Worm (Caenorhabditis elegans) whole organism, L4 larva: ENCODE measurements around the gene C23H4.6.

Experiments
- F10B5.3 ChIP-seq: sonication (generic microtip); optimal IDR thresholded peaks from 2 replicates; lab custom pipeline; 2016; ENCODE audit warnings: mild to moderate bottlenecking, missing genetic modification characterization, missing compliant biosample characterization
- F49E8.2 ChIP-seq: sonication (generic microtip); optimal IDR thresholded peaks from 2 replicates; lab custom pipeline; 2016; ENCODE audit warnings: missing compliant biosample characterization, mild to moderate bottlenecking, missing genetic modification characterization, borderline replicate concordance
- T26A8.4 ChIP-seq: fragments of 200-800 bp; sonication (Bioruptor generic); IDR thresholded peaks from 2 replicates; pipeline ENCODE4 v1.3.6; 2022; ENCODE audit warnings: missing genetic modification characterization, missing compliant biosample characterization
- Y48G9A.11 ChIP-seq: fragments of 200-800 bp; sonication (Bioruptor generic); IDR thresholded peaks from 2 replicates; pipeline ENCODE4 v1.3.6; 2022; ENCODE audit warnings: missing genetic modification reagents, missing genetic modification characterization, missing compliant biosample characterization
- ZK337.2 ChIP-seq: fragments of 200-800 bp; sonication (Bioruptor generic); IDR thresholded peaks from 2 replicates; pipeline ENCODE4 v1.3.6; 2022; ENCODE audit warnings: missing genetic modification reagents, missing genetic modification characterization, missing compliant biosample characterization
- ZK546.5 ChIP-seq, 2 experiments: sonication (generic microtip); optimal IDR thresholded peaks; 2 replicates each; lab custom pipeline; 2017; ENCODE audit warnings: missing biosample characterization in 2 of 2, missing genetic modification characterization in 2 of 2
- aha-1 ChIP-seq: fragments of 150-350 bp; peaks from one replicate; lab custom pipeline; 2014; ENCODE audit warnings: missing biosample characterization, missing genetic modification characterization
- attf-4 ChIP-seq: sonication (generic microtip); optimal IDR thresholded peaks from 3 replicates; lab custom pipeline; 2017; ENCODE audit warnings: missing biosample characterization, missing genetic modification characterization
- ceh-20 ChIP-seq: fragments of 200-800 bp; sonication (Bioruptor generic); IDR thresholded peaks from 2 replicates; pipeline ENCODE4 v1.3.6; 2022; ENCODE audit warnings: missing genetic modification reagents, missing genetic modification characterization, missing compliant biosample characterization
- ceh-32 ChIP-seq: sonication (generic microtip); optimal IDR thresholded peaks from 2 replicates; lab custom pipeline; 2016; ENCODE audit warnings: mild to moderate bottlenecking, missing genetic modification characterization, missing compliant biosample characterization; ENCODE audit not compliant: poor library complexity
- ceh-44 ChIP-seq: fragments of 200-800 bp; sonication (Bioruptor generic); IDR thresholded peaks from 2 replicates; pipeline ENCODE4 v1.3.6; 2022; ENCODE audit warnings: missing genetic modification reagents, missing genetic modification characterization, missing compliant biosample characterization
- ceh-82 ChIP-seq: sonication (generic microtip); optimal IDR thresholded peaks from 2 replicates; lab custom pipeline; 2017; ENCODE audit warnings: missing biosample characterization, missing genetic modification characterization
- ces-1 ChIP-seq: fragments of 150-350 bp; sonication (generic microtip); optimal IDR thresholded peaks from 4 replicates; lab custom pipeline; 2014; ENCODE audit warnings: missing biosample characterization, missing genetic modification reagents, missing genetic modification characterization
- daf-19 ChIP-seq: fragments of 200-800 bp; sonication (Bioruptor generic); conservative IDR thresholded peaks from 2 replicates; pipeline ENCODE4 v1.3.6; 2022; ENCODE audit warnings: missing genetic modification characterization, missing compliant biosample characterization
- dmd-6 ChIP-seq: fragments of 200-800 bp; sonication (Bioruptor generic); IDR thresholded peaks from 2 replicates; pipeline ENCODE4 v1.3.6; 2022; ENCODE audit warnings: missing genetic modification reagents, missing genetic modification characterization, missing compliant biosample characterization
- egl-43 ChIP-seq: fragments of 200-800 bp; sonication (Bioruptor generic); IDR thresholded peaks from 2 replicates; pipeline ENCODE4 v1.3.6; 2022; ENCODE audit warnings: missing genetic modification reagents, missing genetic modification characterization, missing compliant biosample characterization
- hif-1 ChIP-seq, 2 experiments: sonication (generic microtip); optimal IDR thresholded peaks; 2 replicates each; lab custom pipeline; 2016 to 2017; ENCODE audit warnings: missing compliant biosample characterization in 2 of 2, missing genetic modification characterization in 2 of 2, missing genetic modification reagents in 2 of 2, missing genotype in 2 of 2, mild to moderate bottlenecking in 1 of 2
- hlh-11 ChIP-seq: fragments of 200-800 bp; sonication (Bioruptor generic); optimal IDR thresholded peaks from 2 replicates; lab custom pipeline; 2018; ENCODE audit warnings: mild to moderate bottlenecking, missing genetic modification characterization, missing compliant biosample characterization
- hlh-30 ChIP-seq: sonication (generic microtip); optimal IDR thresholded peaks from 2 replicates; lab custom pipeline; 2017; ENCODE audit warnings: antibody characterized with exemption, mild to moderate bottlenecking, missing genetic modification characterization, missing compliant biosample characterization; ENCODE audit not compliant: insufficient read depth
- lin-1 ChIP-seq: fragments of 200-800 bp; sonication (Bioruptor generic); IDR thresholded peaks from 2 replicates; pipeline ENCODE4 v1.3.6; 2022; ENCODE audit warnings: missing genetic modification reagents, missing genetic modification characterization, missing compliant biosample characterization
- lin-39 ChIP-seq: fragments of 150-350 bp; optimal IDR thresholded peaks from 2 replicates; lab custom pipeline; 2014; ENCODE audit warnings: missing biosample characterization, missing genetic modification reagents, missing genetic modification characterization
- lsy-2 ChIP-seq, 2 experiments: fragments of 150-350 bp in 1 of 2; sonication (generic microtip) in 1 of 2; optimal IDR thresholded peaks; 2 replicates each; lab custom pipeline; 2014 to 2017; ENCODE audit warnings: missing biosample characterization in 2 of 2, missing genetic modification characterization in 2 of 2
- madf-5 ChIP-seq, 2 experiments: fragments of 200-800 bp; sonication (Bioruptor generic); IDR thresholded peaks; 2 replicates each; pipeline ENCODE4 v1.3.6; 2022; ENCODE audit warnings: missing compliant biosample characterization in 2 of 2, missing genetic modification characterization in 2 of 2
- nhr-102 ChIP-seq: sonication (generic microtip); optimal IDR thresholded peaks from 2 replicates; lab custom pipeline; 2016; ENCODE audit warnings: mild to moderate bottlenecking, missing genetic modification characterization, moderate library complexity, missing compliant biosample characterization
- nhr-25 ChIP-seq: sonication (generic microtip); optimal IDR thresholded peaks from 2 replicates; lab custom pipeline; 2017; ENCODE audit warnings: missing genetic modification characterization, mild to moderate bottlenecking, missing compliant biosample characterization, antibody characterized with exemption, moderate library complexity, borderline replicate concordance; ENCODE audit not compliant: insufficient read depth
- nhr-28 ChIP-seq: fragments of 150-350 bp; optimal IDR thresholded peaks from 2 replicates; lab custom pipeline; 2014; ENCODE audit warnings: missing biosample characterization, missing genetic modification characterization
- nhr-42 ChIP-seq: fragments of 200-800 bp; sonication (Bioruptor generic); IDR thresholded peaks from 2 replicates; pipeline ENCODE4 v1.3.6; 2022; ENCODE audit warnings: missing genetic modification characterization, missing compliant biosample characterization
- nhr-48 ChIP-seq: sonication (generic microtip); optimal IDR thresholded peaks from 2 replicates; lab custom pipeline; 2016; ENCODE audit warnings: mild to moderate bottlenecking, missing genetic modification characterization, missing compliant biosample characterization
- nhr-6 ChIP-seq: fragments of 150-350 bp; optimal IDR thresholded peaks from 2 replicates; lab custom pipeline; 2014; ENCODE audit warnings: missing biosample characterization, missing genetic modification characterization
- nhr-77 ChIP-seq: fragments of 150-350 bp; optimal IDR thresholded peaks from 2 replicates; lab custom pipeline; 2014; ENCODE audit warnings: missing biosample characterization, missing genetic modification characterization
- skn-1 ChIP-seq: fragments of 150-350 bp; optimal IDR thresholded peaks from 2 replicates; lab custom pipeline; 2014; ENCODE audit warnings: missing biosample characterization, missing genetic modification characterization
- snpc-1.2 ChIP-seq: fragments of 200-800 bp; sonication (Bioruptor generic); IDR thresholded peaks from 2 replicates; pipeline ENCODE4 v1.3.6; 2022; ENCODE audit warnings: missing genetic modification reagents, missing genetic modification characterization, missing compliant biosample characterization
- spr-1 ChIP-seq: sonication (generic microtip); optimal IDR thresholded peaks from 2 replicates; lab custom pipeline; 2016; ENCODE audit warnings: mild to moderate bottlenecking, missing genetic modification characterization, missing compliant biosample characterization
- tra-1 ChIP-seq: fragments of 200-800 bp; sonication (Bioruptor generic); IDR thresholded peaks from 2 replicates; pipeline ENCODE4 v1.3.6; 2022; ENCODE audit warnings: missing genetic modification reagents, missing genetic modification characterization, missing compliant biosample characterization
- unc-62 ChIP-seq, 3 experiments: fragments of 150-350 bp in 1 of 3; sonication (generic microtip); optimal IDR thresholded peaks in 2 of 3; peaks in 1 of 3; 1 replicate in 1 of 3; 2 replicates in 2 of 3; lab custom pipeline; 2014 to 2017; ENCODE audit warnings: missing biosample characterization in 3 of 3, missing genetic modification characterization in 3 of 3, missing genetic modification reagents in 3 of 3, missing genotype in 1 of 3
- vab-7 ChIP-seq: fragments of 200-800 bp; sonication (Bioruptor generic); IDR thresholded peaks from 2 replicates; pipeline ENCODE4 v1.3.6; 2022; ENCODE audit warnings: missing genetic modification reagents, missing genetic modification characterization, missing compliant biosample characterization
- zip-11 ChIP-seq: fragments of 200-800 bp; sonication (Bioruptor generic); IDR thresholded peaks from 2 replicates; pipeline ENCODE4 v1.3.6; 2022; ENCODE audit warnings: missing genetic modification characterization, missing compliant biosample characterization

Gene C23H4.6

ce11 chrX:12235388-12235787 is at the start of gene C23H4.6:
Gene C23H4.6, plus strand, starts transcription at chrX:12235606.
- TF ChIP-seq Y48G9A.11 (no peak), attf-4 (no peak), unc-62 (GFP tag; optimal IDR thresholded peaks at IDR 0.05 in 1 of 2; lab: Kevin White, UChicago) (peak in 1 of 2 experiments; percentile 6), unc-62 (tag; optimal IDR thresholded peaks at IDR 0.05; lab: Kevin White, UChicago) (no peak), aha-1 (tag; lab: Kevin White, UChicago) (peak; percentile 92), vab-7 (GFP tag; lab: Robert Waterston, UW) (no peak), ceh-82 (tag; lab: Kevin White, UChicago) (no peak), skn-1 (no peak), nhr-42 (GFP tag; lab: Robert Waterston, UW) (no peak)

- TF ChIP-seq egl-43 (GFP tag; lab: Robert Waterston, UW) (no peak), ceh-20 (GFP tag; lab: Robert Waterston, UW) (peak; percentile 50; the same call in 1 of the 2 replicates), aha-1 (tag; lab: Kevin White, UChicago) (peak; percentile 1), lin-39 (tag; lab: Kevin White, UChicago) (no peak), T26A8.4 (GFP tag; lab: Robert Waterston, UW) (no peak; the same call in 1 of the 2 replicates), lsy-2 (tag; optimal IDR thresholded peaks at IDR 0.05; lab: Kevin White, UChicago) (peak in 1 of 2 experiments; percentile 9), dmd-6 (GFP tag; lab: Robert Waterston, UW) (peak; percentile 33), daf-19 (GFP tag; lab: Robert Waterston, UW) (no peak), vab-7 (GFP tag; lab: Robert Waterston, UW) (no peak), zip-11 (GFP tag; lab: Robert Waterston, UW) (no peak), nhr-6 (tag; lab: Kevin White, UChicago) (no peak), nhr-102 (tag; lab: Kevin White, UChicago) (no peak), unc-62 (GFP tag; optimal IDR thresholded peaks at IDR 0.05 in 1 of 2; lab: Kevin White, UChicago) (peak in 1 of 2 experiments; percentile 1), unc-62 (tag; optimal IDR thresholded peaks at IDR 0.05; lab: Kevin White, UChicago) (no peak), ZK337.2 (GFP tag; lab: Robert Waterston, UW) (no peak), nhr-28 (tag; lab: Kevin White, UChicago) (no peak), spr-1 (tag; lab: Kevin White, UChicago) (no peak), nhr-25 (tag; lab: Kevin White, UChicago) (no peak), hlh-30 (tag; lab: Kevin White, UChicago) (peak; percentile 76), F49E8.2 (no peak), tra-1 (GFP tag; lab: Robert Waterston, UW) (0 out of 2 replicates have a peak, but pooled peaks have one; percentile 5), nhr-77 (no peak), hlh-11 (tag; lab: Kevin White, UChicago) (peak; percentile 87), F10B5.3 (tag; lab: Kevin White, UChicago) (no peak), snpc-1.2 (no peak), ceh-32 (no peak), ZK546.5 (tag; optimal IDR thresholded peaks at IDR 0.05; lab: Kevin White, UChicago) (no peak), madf-5 (GFP tag; IDR thresholded peaks at IDR 0.05; lab: Robert Waterston, UW) (no peak), hif-1 (tag; optimal IDR thresholded peaks at IDR 0.05; lab: Kevin White, UChicago) (peak in 1 of 2 experiments; percentile 23), ces-1 (GFP tag; lab: Kevin White, UChicago) (no peak), lin-1 (GFP tag; lab: Robert Waterston, UW) (no peak), nhr-48 (tag; lab: Kevin White, UChicago) (peak; percentile 75), ceh-44 (GFP tag; lab: Robert Waterston, UW) (no peak)
Observed at ce11 chrX:12185847-12186559, 49.4 kb upstream of the C23H4.6 start.
